Fruit fly (Drosophila melanogaster) Kc167 (cell line): ENCODE measurements around the gene kud.

Experiments used
- Myc ChIP-seq: fragments of >200 bp; optimal IDR thresholded peaks from 2 replicates; lab custom pipeline; 2017; ENCODE audit warnings: missing external identifiers
- h ChIP-seq: fragments of >200 bp; optimal IDR thresholded peaks from 3 replicates; lab custom pipeline; 2018; ENCODE audit warnings: missing external identifiers
- insv ChIP-seq: fragments of >200 bp; optimal IDR thresholded peaks from 3 replicates; lab custom pipeline; 2018; ENCODE audit warnings: missing external identifiers
- ttk ChIP-seq: sonication (Bioruptor generic); optimal IDR thresholded peaks from 2 replicates; lab custom pipeline; 2017; ENCODE audit warnings: missing external identifiers

- TF ChIP-seq h (lab: Kevin White, UChicago) (no peak), ttk (no peak), Myc (lab: Kevin White, UChicago) (no peak), insv (lab: Kevin White, UChicago) (no peak)
Measured at dm6 chr3L:16876785-16877468, 32.1 kb upstream of the kud start, which contains the start of gene CG32170.
